Worm (Caenorhabditis elegans) whole organism, midembryonic: ENCODE data around the gene Y48E1C.2.

ENCODE experiments used
- T22C8.4 ChIP-seq: fragments of 200-800 bp; sonication (Bioruptor generic); IDR thresholded peaks from 2 replicates; pipeline ENCODE4 v1.3.6; 2022; ENCODE audit warnings: missing genetic modification characterization, missing compliant biosample characterization
- cog-1 ChIP-seq: sonication (generic microtip); optimal IDR thresholded peaks from 2 replicates; lab custom pipeline; 2016; ENCODE audit warnings: missing genetic modification characterization, missing compliant biosample characterization
- flt-1 ChIP-seq: fragments of 200-800 bp; sonication (Bioruptor generic); IDR thresholded peaks from 2 replicates; pipeline ENCODE4 v1.3.6; 2022; ENCODE audit warnings: missing genetic modification characterization, missing compliant biosample characterization
- klf-2 ChIP-seq: fragments of 200-800 bp; sonication (Bioruptor generic); conservative IDR thresholded peaks from 2 replicates; pipeline ENCODE4 v1.3.6; 2022; ENCODE audit warnings: missing genetic modification reagents, missing genetic modification characterization, missing compliant biosample characterization
- med-1 ChIP-seq: sonication (generic microtip); optimal IDR thresholded peaks from 2 replicates; lab custom pipeline; 2017; ENCODE audit warnings: missing genetic modification characterization, mild to moderate bottlenecking, missing compliant biosample characterization, antibody characterized with exemption, missing genetic modification reagents; ENCODE audit not compliant: insufficient read depth
- ref-1 ChIP-seq: fragments of 200-800 bp; sonication (Bioruptor generic); conservative IDR thresholded peaks from 2 replicates; pipeline ENCODE4 v1.3.6; 2022; ENCODE audit warnings: missing genetic modification reagents, missing genetic modification characterization, missing compliant biosample characterization
- tab-1 ChIP-seq: fragments of 200-800 bp; sonication (Bioruptor generic); IDR thresholded peaks from 2 replicates; pipeline ENCODE4 v1.3.6; 2022; ENCODE audit warnings: missing genetic modification characterization, missing compliant biosample characterization
- ztf-23 ChIP-seq: fragments of 200-800 bp; sonication (Bioruptor generic); IDR thresholded peaks from 2 replicates; pipeline ENCODE4 v1.3.6; 2022; ENCODE audit warnings: missing genetic modification reagents, missing genetic modification characterization, missing compliant biosample characterization
- ztf-29 ChIP-seq: fragments of 200-800 bp; sonication (Bioruptor generic); IDR thresholded peaks from 2 replicates; pipeline ENCODE4 v1.3.6; 2022; ENCODE audit warnings: missing genetic modification reagents, missing genetic modification characterization, missing compliant biosample characterization

DNA sequence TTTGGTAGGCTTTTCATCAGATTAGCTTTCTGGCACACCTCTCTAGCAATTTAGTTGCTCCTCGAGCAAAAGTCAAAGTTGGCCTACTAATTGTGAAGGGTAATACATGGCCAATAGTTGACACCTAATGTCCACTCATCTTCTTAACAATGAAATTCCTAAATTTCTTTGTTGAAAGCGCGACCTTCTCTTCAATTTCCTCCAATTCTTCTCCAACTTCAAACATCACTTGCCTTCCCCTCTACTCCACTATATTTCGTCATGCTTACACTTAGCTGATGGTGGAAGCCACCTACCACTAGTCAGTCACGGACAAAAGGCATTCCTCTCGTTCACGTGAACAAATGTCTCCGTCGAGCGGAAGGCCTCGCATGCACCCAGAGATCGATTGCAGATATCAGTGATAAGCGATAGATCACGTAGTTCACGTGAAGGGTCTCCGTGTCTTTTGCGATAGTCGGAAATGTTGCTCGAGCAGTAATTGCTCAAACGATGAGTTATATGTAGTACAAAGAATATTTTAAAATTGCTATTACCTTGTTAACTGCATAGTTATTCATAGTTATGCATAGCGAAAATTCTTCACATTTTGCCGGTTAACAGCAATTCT lies 44.8 kb downstream of the Y48E1C.2 start, which contains the start of gene E01G4.3:
- no peak for TF ChIP-seq med-1 (GFP tag; lab: Kevin White, UChicago)
- no peak for TF ChIP-seq flt-1 (GFP tag; lab: Robert Waterston, UW)
- no peak for TF ChIP-seq ref-1 (GFP tag; lab: Robert Waterston, UW)
- TF ChIP-seq ztf-29, result no peak
- no peak for TF ChIP-seq ztf-23 (GFP tag; lab: Robert Waterston, UW)
- TF ChIP-seq klf-2 (GFP tag; lab: Robert Waterston, UW), result no peak
- TF ChIP-seq cog-1 (tag; lab: Kevin White, UChicago), result no peak
- TF ChIP-seq tab-1 (GFP tag; lab: Robert Waterston, UW), result no peak
- TF ChIP-seq T22C8.4, result no peak
